Worm (Caenorhabditis elegans) whole organism, early embryonic: ENCODE data around the gene casy-1.

Experiments used
- ama-1 ChIP-seq: fragments of 150-350 bp; optimal IDR thresholded peaks from 2 replicates; lab custom pipeline; 2014
- tra-4 ChIP-seq: sonication (generic microtip); optimal IDR thresholded peaks from 2 replicates; lab custom pipeline; 2017; ENCODE audit warnings: missing genetic modification characterization, missing compliant biosample characterization

DNA sequence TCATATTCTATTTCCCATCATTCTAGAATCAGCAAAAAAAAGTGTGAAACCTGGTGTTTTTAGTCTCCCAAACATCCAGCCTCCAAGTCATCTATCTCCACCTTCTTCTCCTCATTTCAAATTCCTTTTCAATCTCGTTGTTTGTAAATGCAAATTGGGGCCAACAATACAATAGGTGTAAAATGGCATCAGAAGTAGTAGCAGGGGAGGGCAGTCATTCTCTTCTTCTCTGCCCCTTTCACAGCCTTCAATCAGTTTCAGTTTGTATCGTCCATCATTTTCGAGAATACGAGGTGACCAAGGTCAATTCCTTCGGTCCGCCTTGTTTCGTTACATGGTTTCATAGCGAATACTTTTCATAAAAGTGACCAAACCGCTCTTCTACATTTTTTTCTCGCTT lies 12.8 kb upstream of the casy-1 start, which contains the start of gene B0034.4:
- TF ChIP-seq tra-4 (tag; lab: Kevin White, UChicago) (no peak), ama-1 (no peak)
